Worm (Caenorhabditis elegans): ENCODE results near the gene ampd-1.

The ampd-1 gene

ce11 chrII:5231111-5231510 lies 28.0 kb downstream of the ampd-1 start, which contains the start of gene EGAP2.1:
EGAP2.1 (plus strand) TSS chrII:5231411.
- TF ChIP-seq ceh-40 (GFP tag; IDR thresholded peaks at IDR 0.05) (no peak), zfh-2 (GFP tag; conservative IDR thresholded peaks at IDR 0.05) (no peak), nhr-90 (tag; optimal IDR thresholded peaks at IDR 0.05) (no peak), snpc-4 (GFP tag; optimal IDR thresholded peaks at IDR 0.05) (no peak), snpc-4 (tag; optimal IDR thresholded peaks at IDR 0.05) (no peak), B0261.1 (tag; optimal IDR thresholded peaks at IDR 0.05) (no peak), ztf-28 (GFP tag; IDR thresholded peaks at IDR 0.05) (no peak), ceh-100 (GFP tag; IDR thresholded peaks at IDR 0.05) (no peak), xnd-1 (tag; optimal IDR thresholded peaks at IDR 0.05) (no peak), egl-44 (GFP tag; IDR thresholded peaks at IDR 0.05) (no peak), T26A5.8 (tag; optimal IDR thresholded peaks at IDR 0.05) (no peak), lin-54 (GFP tag; optimal IDR thresholded peaks at IDR 0.05) (no peak), gei-17 (GFP tag; optimal IDR thresholded peaks at IDR 0.05) (no peak), sdz-38 (tag; optimal IDR thresholded peaks at IDR 0.05) (no peak), ztf-25 (GFP tag; IDR thresholded peaks at IDR 0.05) (no peak), dox-1 (GFP tag; IDR thresholded peaks at IDR 0.05) (no peak), snpc-1.1 (tag; optimal IDR thresholded peaks at IDR 0.05; ENCODE audit: insufficient read depth) (no peak), nhr-80 (tag; optimal IDR thresholded peaks at IDR 0.05) (no peak)

- TF ChIP-seq nhr-80 (tag; optimal IDR thresholded peaks at IDR 0.05) (peak; percentile 52), hmg-1.2 (GFP tag; IDR thresholded peaks at IDR 0.05) (no peak), cebp-1 (GFP tag; IDR thresholded peaks at IDR 0.05) (no peak), cebp-1 (tag; optimal IDR thresholded peaks at IDR 0.05) (peak; percentile 74), F39B2.1 (GFP tag; IDR thresholded peaks at IDR 0.05) (no peak)
These were observed 31.6 kb downstream of the ampd-1 start for ce11 chrII:5234728-5235127.

ce11 chrII:5235758-5236157 lies 32.6 kb downstream of the ampd-1 start, which contains the start of gene pho-1:
pho-1 (minus strand) TSS chrII:5235846.
- TF ChIP-seq Y53G8AR.9 (GFP tag; conservative IDR thresholded peaks at IDR 0.05) (no peak), lin-26 (GFP tag; IDR thresholded peaks at IDR 0.05) (no peak), nhr-80 (tag; optimal IDR thresholded peaks at IDR 0.05) (peak; percentile 66), pha-4 (tag; optimal IDR thresholded peaks at IDR 0.05) (no peak)

- TF ChIP-seq atf-7 (tag; optimal IDR thresholded peaks at IDR 0.05) (no peak), ama-1 (optimal IDR thresholded peaks at IDR 0.05) (no peak), ama-1 (GFP tag; optimal IDR thresholded peaks at IDR 0.05) (no peak), Y95B8A.8 (GFP tag; IDR thresholded peaks at IDR 0.05) (no peak), snpc-3.4 (tag; optimal IDR thresholded peaks at IDR 0.05) (peak; percentile 4), B0035.1 (tag; optimal IDR thresholded peaks at IDR 0.05) (no peak), madf-6 (GFP tag; IDR thresholded peaks at IDR 0.05) (peak; percentile 52; the same call in 1 of the 2 replicates), snpc-4 (GFP tag; optimal IDR thresholded peaks at IDR 0.05) (no peak), snpc-4 (tag; optimal IDR thresholded peaks at IDR 0.05) (no peak), ets-4 (GFP tag; optimal IDR thresholded peaks at IDR 0.05) (no peak), ztf-18 (tag; optimal IDR thresholded peaks at IDR 0.05) (peak; percentile 4), him-1 (tag; optimal IDR thresholded peaks at IDR 0.05) (peak; percentile 70), hsf-1 (GFP tag; IDR thresholded peaks at IDR 0.05) (no peak), hrde-1 (tag; optimal IDR thresholded peaks at IDR 0.05; ENCODE audit: borderline replicate concordance) (no peak), hmg-1.2 (GFP tag; IDR thresholded peaks at IDR 0.05) (peak; percentile 59), pbrm-1 (GFP tag; IDR thresholded peaks at IDR 0.05) (peak; percentile 78), nhr-90 (tag; optimal IDR thresholded peaks at IDR 0.05) (peak; percentile 1), let-607 (tag; optimal IDR thresholded peaks at IDR 0.05) (no peak), tbx-9 (tag; optimal IDR thresholded peaks at IDR 0.05; ENCODE audit: borderline replicate concordance) (no peak), pha-4 (tag; optimal IDR thresholded peaks at IDR 0.05) (no peak), aptf-3 (GFP tag; IDR thresholded peaks at IDR 0.05) (no peak), dpff-1 (tag; optimal IDR thresholded peaks at IDR 0.05) (no peak), nhr-80 (tag; optimal IDR thresholded peaks at IDR 0.05) (peak; percentile 18), attf-5 (GFP tag; optimal IDR thresholded peaks at IDR 0.05) (peak; percentile 36), sea-2 (GFP tag; IDR thresholded peaks at IDR 0.05) (no peak), F55B11.4 (tag; optimal IDR thresholded peaks at IDR 0.05; ENCODE audit: borderline replicate concordance, insufficient read depth) (no peak)
These were observed 34.6 kb downstream of the ampd-1 start for ce11 chrII:5237699-5238098.
